Worm (Caenorhabditis elegans): ENCODE results near the gene F14H12.2.

F14H12.2 gene

ce11 chrX:4366231-4366630 lies 15.9 kb downstream of the F14H12.2 start, which contains the start of gene R160.3:
R160.3 (minus strand) TSS chrX:4366331.
- no peak for TF ChIP-seq sox-4 (tag; optimal IDR thresholded peaks at IDR 0.05)
- no peak for TF ChIP-seq fkh-4 (tag; optimal IDR thresholded peaks at IDR 0.05; ENCODE audit: borderline replicate concordance)
- TF ChIP-seq nhr-77 (tag; optimal IDR thresholded peaks at IDR 0.05) = no peak
- no peak for TF ChIP-seq nhr-28 (tag; optimal IDR thresholded peaks at IDR 0.05)
- TF ChIP-seq sup-37 (GFP tag; optimal IDR thresholded peaks at IDR 0.05) = no peak
- no peak for TF ChIP-seq lin-39 (tag; optimal IDR thresholded peaks at IDR 0.05)
- TF ChIP-seq lsy-2 (tag; optimal IDR thresholded peaks at IDR 0.05) = no peak
- TF ChIP-seq fkh-10 (GFP tag; optimal IDR thresholded peaks at IDR 0.05) = no peak
- TF ChIP-seq pqm-1 (tag; optimal IDR thresholded peaks at IDR 0.05) = no peak
- no peak for TF ChIP-seq tlp-1 (tag; optimal IDR thresholded peaks at IDR 0.05)
- no peak for TF ChIP-seq mep-1 (tag; optimal IDR thresholded peaks at IDR 0.05)
- TF ChIP-seq ceh-63 (GFP tag; optimal IDR thresholded peaks at IDR 0.05) = no peak
- no peak for TF ChIP-seq isw-1 (GFP tag; IDR thresholded peaks at IDR 0.05)
- no peak for TF ChIP-seq lin-35 (GFP tag; optimal IDR thresholded peaks at IDR 0.05)

DNA sequence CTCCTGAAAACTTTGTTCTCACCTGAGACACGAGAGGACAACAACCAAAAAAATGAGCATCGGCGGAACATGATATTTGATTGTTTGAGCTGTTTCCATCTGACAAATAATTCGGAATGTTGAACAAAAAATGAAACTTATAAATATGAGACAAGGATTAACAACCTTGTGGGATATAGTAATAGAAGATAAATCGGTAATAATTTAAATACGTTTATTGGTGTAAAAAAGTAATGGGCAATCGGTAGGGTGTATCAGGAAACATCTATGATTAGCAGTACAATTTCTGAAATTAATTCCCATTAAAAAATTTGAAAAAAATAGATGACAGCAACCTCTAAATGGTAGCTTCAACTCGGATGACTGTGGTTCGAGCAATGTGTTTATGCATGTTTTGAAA lies 17.1 kb downstream of the F14H12.2 start, which contains the start of gene R160.10:
TSS of gene R160.10 (minus strand) at position 101 of the 400 bp plus-strand sequence.
- TF ChIP-seq nhr-84 (tag; optimal IDR thresholded peaks at IDR 0.05) (no peak), nhr-76 (tag; optimal IDR thresholded peaks at IDR 0.05) (no peak), fkh-4 (tag; optimal IDR thresholded peaks at IDR 0.05; ENCODE audit: borderline replicate concordance) (no peak), mep-1 (tag; optimal IDR thresholded peaks at IDR 0.05) (no peak), hlh-4 (tag; optimal IDR thresholded peaks at IDR 0.05) (no peak), lin-13 (GFP tag; optimal IDR thresholded peaks at IDR 0.05) (no peak), nhr-47 (tag; optimal IDR thresholded peaks at IDR 0.05) (no peak), sup-37 (GFP tag; optimal IDR thresholded peaks at IDR 0.05) (no peak)

ce11 chrX:4368800-4369199 lies 18.5 kb downstream of the F14H12.2 start, which contains the start of gene R160.4:
R160.4 (minus strand) TSS chrX:4368900.
- TF ChIP-seq hpl-2 (GFP tag; optimal IDR thresholded peaks at IDR 0.05) (no peak), nhr-47 (tag; optimal IDR thresholded peaks at IDR 0.05) (no peak), nhr-20 (tag; optimal IDR thresholded peaks at IDR 0.05) (no peak), skn-1 (tag; optimal IDR thresholded peaks at IDR 0.05) (no peak), irx-1 (tag; optimal IDR thresholded peaks at IDR 0.05) (no peak), nhr-84 (tag; optimal IDR thresholded peaks at IDR 0.05) (no peak), zip-4 (GFP tag; optimal IDR thresholded peaks at IDR 0.05) (no peak), lin-14 (GFP tag; optimal IDR thresholded peaks at IDR 0.05) (no peak), ceh-82 (tag; optimal IDR thresholded peaks at IDR 0.05) (no peak), egl-27 (tag; optimal IDR thresholded peaks at IDR 0.05) (no peak), C34B4.2 (tag; optimal IDR thresholded peaks at IDR 0.05) (no peak), nhr-237 (tag; optimal IDR thresholded peaks at IDR 0.05) (no peak), zag-1 (tag; optimal IDR thresholded peaks at IDR 0.05) (no peak), hlh-4 (tag; optimal IDR thresholded peaks at IDR 0.05) (no peak), ztf-11 (tag; optimal IDR thresholded peaks at IDR 0.05) (no peak), nhr-28 (tag; optimal IDR thresholded peaks at IDR 0.05) (no peak), ets-5 (GFP tag; IDR thresholded peaks at IDR 0.05) (no peak)

DNA sequence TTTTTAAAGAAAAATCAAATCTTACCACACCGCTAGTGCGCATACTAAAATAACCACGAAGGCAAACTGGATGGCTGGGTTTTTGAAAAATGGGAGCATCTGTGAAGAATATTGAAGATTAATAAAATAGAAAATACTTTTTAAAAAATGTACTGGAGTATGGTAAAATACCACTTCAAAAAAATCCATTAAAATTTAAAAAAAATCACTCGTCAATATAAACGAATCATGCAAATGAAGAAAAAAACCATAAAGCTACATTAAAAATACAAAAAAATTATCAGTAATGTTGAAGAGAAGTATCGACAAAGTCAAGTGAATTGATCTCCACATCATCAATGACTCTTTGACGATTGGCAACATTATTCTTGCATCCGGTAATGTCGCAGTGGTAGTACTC lies 20.5 kb downstream of the F14H12.2 start, which contains the start of gene R160.5:
TSS of gene R160.5 (minus strand) at position 101 of the 400 bp plus-strand sequence.
- TF ChIP-seq fkh-10 (GFP tag; optimal IDR thresholded peaks at IDR 0.05) (no peak), vab-15 (tag; optimal IDR thresholded peaks at IDR 0.05) (no peak), ceh-63 (GFP tag; optimal IDR thresholded peaks at IDR 0.05) (no peak), unc-98 (GFP tag; IDR thresholded peaks at IDR 0.05) (no peak), ceh-82 (tag; optimal IDR thresholded peaks at IDR 0.05) (no peak), fos-1 (tag; optimal IDR thresholded peaks at IDR 0.05) (no peak), mep-1 (tag; optimal IDR thresholded peaks at IDR 0.05) (no peak), xbp-1 (tag; optimal IDR thresholded peaks at IDR 0.05) (no peak), unc-86 (tag; optimal IDR thresholded peaks at IDR 0.05) (no peak), lir-3 (tag; optimal IDR thresholded peaks at IDR 0.05; ENCODE audit: poor library complexity) (no peak), snu-23 (GFP tag; optimal IDR thresholded peaks at IDR 0.05) (no peak), nhr-84 (tag; optimal IDR thresholded peaks at IDR 0.05) (no peak), ets-5 (GFP tag; IDR thresholded peaks at IDR 0.05) (no peak), fkh-4 (tag; optimal IDR thresholded peaks at IDR 0.05; ENCODE audit: borderline replicate concordance) (no peak), C04F5.9 (tag; optimal IDR thresholded peaks at IDR 0.05) (no peak), elt-2 (tag; optimal IDR thresholded peaks at IDR 0.05) (no peak), nhr-12 (tag; optimal IDR thresholded peaks at IDR 0.05) (no peak), nhr-20 (tag; optimal IDR thresholded peaks at IDR 0.05) (no peak)

Measured in whole organism, L1 larva.